Worm (Caenorhabditis elegans): ENCODE data around the gene atx-2.
A peak's percentile ranks its signal among the peaks of the same experiment; 100 is the strongest.

The atx-2 gene

ce11 chrIII:10463653-10464052, 2.5 kb downstream of the atx-2 start (continued):
- TF ChIP-seq mdt-29 (GFP tag; IDR thresholded peaks at IDR 0.05), result no peak

- TF ChIP-seq set-16 (GFP tag; IDR thresholded peaks at IDR 0.05), result peak; percentile 87
- TF ChIP-seq lin-29 (GFP tag; IDR thresholded peaks at IDR 0.05), result 0 out of 2 replicates have a peak, but pooled peaks have one; percentile 8
- no peak for TF ChIP-seq R02D3.7 (tag; optimal IDR thresholded peaks at IDR 0.05)
These were observed 3.3 kb downstream of the atx-2 start for ce11 chrIII:10464455-10464854.

- no peak for TF ChIP-seq ztf-11 (tag; optimal IDR thresholded peaks at IDR 0.05)
- TF ChIP-seq set-16 (GFP tag; IDR thresholded peaks at IDR 0.05), result no peak
- no peak for TF ChIP-seq nhr-111 (GFP tag; optimal IDR thresholded peaks at IDR 0.05)
- TF ChIP-seq hlh-11 (tag; optimal IDR thresholded peaks at IDR 0.05), result no peak
- TF ChIP-seq dmd-6 (GFP tag; IDR thresholded peaks at IDR 0.05), result no peak
These were observed 8.4 kb downstream of the atx-2 start, which contains the start of gene D2045.5 for ce11 chrIII:10469574-10470055. Gene D2045.5 (minus strand): TSS chrIII:10469624.

DNA sequence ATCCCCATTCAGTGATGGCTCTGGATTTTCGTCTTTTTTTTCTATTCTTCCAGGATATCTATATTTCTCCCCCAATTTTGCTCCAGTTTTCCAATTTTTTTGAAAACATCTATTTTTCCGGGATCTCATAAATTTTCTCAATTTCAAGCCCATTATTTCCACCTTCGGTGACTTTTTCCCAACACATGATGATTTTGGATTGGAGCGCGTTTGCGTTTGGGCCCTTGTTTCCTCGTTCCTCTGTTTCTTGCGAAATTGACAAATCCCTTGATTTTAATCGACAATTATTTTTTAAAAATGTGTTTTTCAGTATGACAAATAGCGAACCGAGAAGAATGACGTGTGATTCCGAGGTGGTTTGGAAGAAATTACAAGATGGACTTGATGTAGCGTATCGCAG, 9.7 kb downstream of the atx-2 start, which contains the start of gene cul-1:
Gene cul-1 (plus strand): TSS at position 311 of the 400 bp plus-strand sequence.
- no peak for TF ChIP-seq lim-7 (GFP tag; IDR thresholded peaks at IDR 0.05)
- no peak for TF ChIP-seq hif-1 (tag; optimal IDR thresholded peaks at IDR 0.05)
- TF ChIP-seq tra-1 (GFP tag; IDR thresholded peaks at IDR 0.05), result no peak
- TF ChIP-seq F49E8.2 (tag; optimal IDR thresholded peaks at IDR 0.05; ENCODE audit: borderline replicate concordance), result no peak
- TF ChIP-seq dmd-8 (GFP tag; IDR thresholded peaks at IDR 0.05), result no peak
- no peak for TF ChIP-seq hmg-1.1 (GFP tag; IDR thresholded peaks at IDR 0.05)
- TF ChIP-seq php-3 (GFP tag; IDR thresholded peaks at IDR 0.05), result no peak
- no peak for TF ChIP-seq saeg-2 (GFP tag; IDR thresholded peaks at IDR 0.05)
- TF ChIP-seq madf-9 (GFP tag; conservative IDR thresholded peaks at IDR 0.05), result no peak
- TF ChIP-seq rbr-2 (tag; optimal IDR thresholded peaks at IDR 0.05), result no peak
- no peak for TF ChIP-seq spr-3 (GFP tag; optimal IDR thresholded peaks at IDR 0.05)
- no peak for TF ChIP-seq snpc-4 (tag; optimal IDR thresholded peaks at IDR 0.05)
- TF ChIP-seq snpc-1.2 (GFP tag; IDR thresholded peaks at IDR 0.05), result no peak
- TF ChIP-seq madf-5 (GFP tag; IDR thresholded peaks at IDR 0.05), result no peak
- TF ChIP-seq mdl-1 (tag; optimal IDR thresholded peaks at IDR 0.05), result no peak
- no peak for TF ChIP-seq attf-4 (tag; optimal IDR thresholded peaks at IDR 0.05)
- peak; percentile 23 for TF ChIP-seq mes-2 (tag; optimal IDR thresholded peaks at IDR 0.05; ENCODE audit: poor library complexity, severe bottlenecking)
- TF ChIP-seq nhr-28 (tag; optimal IDR thresholded peaks at IDR 0.05), result peak; percentile 2
- no peak for TF ChIP-seq ztf-7 (tag; optimal IDR thresholded peaks at IDR 0.05)
- TF ChIP-seq lin-15B (tag; optimal IDR thresholded peaks at IDR 0.05), result no peak
- peak; percentile 72 for TF ChIP-seq hlh-30 (tag; optimal IDR thresholded peaks at IDR 0.05; ENCODE audit: insufficient read depth)
- TF ChIP-seq ZK337.2 (GFP tag; IDR thresholded peaks at IDR 0.05), result no peak
- TF ChIP-seq zfp-3 (GFP tag; conservative IDR thresholded peaks at IDR 0.05), result no peak
- TF ChIP-seq dpl-1 (GFP tag; optimal IDR thresholded peaks at IDR 0.05), result no peak
- no peak for TF ChIP-seq arid-1 (GFP tag; conservative IDR thresholded peaks at IDR 0.05)
- no peak for TF ChIP-seq daf-16 (GFP tag; optimal IDR thresholded peaks at IDR 0.05)
- peak; percentile 11 for TF ChIP-seq daf-16 (tag; optimal IDR thresholded peaks at IDR 0.05)
- no peak for TF ChIP-seq ctbp-1 (GFP tag; IDR thresholded peaks at IDR 0.05)
- TF ChIP-seq lin-13 (GFP tag; optimal IDR thresholded peaks at IDR 0.05), result no peak
- TF ChIP-seq lsy-2 (tag; optimal IDR thresholded peaks at IDR 0.05), result peak in 1 of 2 experiments; percentile 42
- no peak for TF ChIP-seq egl-43 (GFP tag; IDR thresholded peaks at IDR 0.05)
- TF ChIP-seq dmd-9 (GFP tag; IDR thresholded peaks at IDR 0.05), result no peak
- TF ChIP-seq set-16 (GFP tag; IDR thresholded peaks at IDR 0.05), result no peak
- no peak for TF ChIP-seq lir-3 (tag; optimal IDR thresholded peaks at IDR 0.05)
- TF ChIP-seq ztf-11 (tag; optimal IDR thresholded peaks at IDR 0.05), result no peak
- TF ChIP-seq dve-1 (tag; optimal IDR thresholded peaks at IDR 0.05; ENCODE audit: insufficient read depth), result peak; percentile 5
